Worm (Caenorhabditis elegans) whole organism, midembryonic: ENCODE measurements around the gene str-190.

Source experiments
- flt-1 ChIP-seq: fragments of 200-800 bp; sonication (Bioruptor generic); IDR thresholded peaks from 2 replicates; pipeline ENCODE4 v1.3.6; 2022; ENCODE audit warnings: missing genetic modification characterization, missing compliant biosample characterization
- klf-2 ChIP-seq: fragments of 200-800 bp; sonication (Bioruptor generic); conservative IDR thresholded peaks from 2 replicates; pipeline ENCODE4 v1.3.6; 2022; ENCODE audit warnings: missing genetic modification reagents, missing genetic modification characterization, missing compliant biosample characterization
- med-1 ChIP-seq: sonication (generic microtip); optimal IDR thresholded peaks from 2 replicates; lab custom pipeline; 2017; ENCODE audit warnings: missing genetic modification characterization, mild to moderate bottlenecking, missing compliant biosample characterization, antibody characterized with exemption, missing genetic modification reagents; ENCODE audit not compliant: insufficient read depth
- ref-1 ChIP-seq: fragments of 200-800 bp; sonication (Bioruptor generic); conservative IDR thresholded peaks from 2 replicates; pipeline ENCODE4 v1.3.6; 2022; ENCODE audit warnings: missing genetic modification reagents, missing genetic modification characterization, missing compliant biosample characterization
- tab-1 ChIP-seq: fragments of 200-800 bp; sonication (Bioruptor generic); IDR thresholded peaks from 2 replicates; pipeline ENCODE4 v1.3.6; 2022; ENCODE audit warnings: missing genetic modification characterization, missing compliant biosample characterization
- ztf-29 ChIP-seq: fragments of 200-800 bp; sonication (Bioruptor generic); IDR thresholded peaks from 2 replicates; pipeline ENCODE4 v1.3.6; 2022; ENCODE audit warnings: missing genetic modification reagents, missing genetic modification characterization, missing compliant biosample characterization

DNA sequence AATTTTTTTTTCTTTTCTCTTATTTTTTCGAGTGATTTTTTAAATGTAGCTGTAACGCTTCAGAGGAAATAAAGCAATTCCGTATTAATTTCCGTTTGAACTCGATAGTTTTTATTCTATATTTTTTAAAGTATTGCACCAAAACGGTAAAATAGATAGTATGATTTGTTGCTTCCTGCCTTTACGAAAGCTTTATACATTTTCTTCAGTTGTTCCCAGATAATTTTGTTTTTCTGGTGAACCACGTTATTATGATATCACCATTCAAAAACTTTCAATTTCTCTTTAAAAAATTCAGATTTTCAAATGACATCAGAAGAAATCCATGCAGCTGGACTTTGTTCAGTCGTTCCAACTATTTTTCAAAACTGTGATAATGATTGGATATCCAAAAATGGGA lies 36.6 kb upstream of the str-190 start, which contains the start of gene srb-18:
- TF ChIP-seq med-1 (GFP tag; lab: Kevin White, UChicago) (no peak), klf-2 (GFP tag; lab: Robert Waterston, UW) (no peak), tab-1 (GFP tag; lab: Robert Waterston, UW) (no peak), flt-1 (GFP tag; lab: Robert Waterston, UW) (no peak), ref-1 (GFP tag; lab: Robert Waterston, UW) (no peak), ztf-29 (GFP tag; lab: Robert Waterston, UW) (no peak)
